Fruit fly (Drosophila melanogaster): ENCODE measurements around the gene CG42750.

Gene CG42750

DNA sequence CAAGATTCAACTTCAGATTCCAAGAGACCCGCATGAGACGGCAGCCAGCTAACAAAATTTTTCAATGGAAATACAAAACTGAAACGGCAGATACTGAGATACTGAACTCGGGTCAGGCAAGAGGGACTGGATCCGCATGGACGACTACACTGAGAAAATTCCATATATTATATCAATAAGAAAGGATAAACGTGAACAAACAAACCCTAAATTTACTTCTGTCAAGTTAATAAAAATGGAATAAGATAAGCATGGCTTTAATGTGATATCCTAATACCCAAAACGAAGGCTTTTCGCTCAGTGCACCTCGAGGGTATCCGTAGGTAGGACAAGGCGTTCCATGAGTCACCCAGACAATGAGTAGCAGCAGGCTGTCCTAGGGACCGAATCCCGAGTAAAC lies 130.3 kb downstream of the CG42750 start:
- TF ChIP-seq CG9609 (GFP tag; optimal IDR thresholded peaks at IDR 0.05): peak; percentile 87
- TF ChIP-seq CG6765 (GFP tag; optimal IDR thresholded peaks at IDR 0.05): peak; percentile 30
- TF ChIP-seq CrebB (tag; optimal IDR thresholded peaks at IDR 0.05): peak; percentile 63
- TF ChIP-seq Gug (GFP tag; IDR thresholded peaks at IDR 0.05): peak; percentile 77
- TF ChIP-seq CG6175 (GFP tag; IDR thresholded peaks at IDR 0.05): peak; percentile 33; the same call in 1 of the 3 replicates
- TF ChIP-seq CG2202 (tag; optimal IDR thresholded peaks at IDR 0.05): peak; percentile 82
- peak; percentile 84 for TF ChIP-seq ken (GFP tag; IDR thresholded peaks at IDR 0.05)
- TF ChIP-seq twi (tag; optimal IDR thresholded peaks at IDR 0.05): peak; percentile 84
- peak; percentile 84 for TF ChIP-seq trem (tag; optimal IDR thresholded peaks at IDR 0.05)
- TF ChIP-seq CG1792 (GFP tag; optimal IDR thresholded peaks at IDR 0.05): peak; percentile 64
- TF ChIP-seq CG6791 (GFP tag; IDR thresholded peaks at IDR 0.05; ENCODE audit: partially characterized antibody): no peak
- peak; percentile 29 for TF ChIP-seq da (GFP tag; optimal IDR thresholded peaks at IDR 0.05)
- peak; percentile 71; the same call in 2 of the 3 replicates for TF ChIP-seq CG2889 (GFP tag; IDR thresholded peaks at IDR 0.05)
- peak; percentile 73 for TF ChIP-seq Neu2 (GFP tag; optimal IDR thresholded peaks at IDR 0.05; ENCODE audit: borderline replicate concordance)
- TF ChIP-seq phol (tag; optimal IDR thresholded peaks at IDR 0.05): peak; percentile 89
- TF ChIP-seq CG5953 (GFP tag; IDR thresholded peaks at IDR 0.05): peak; percentile 51; the same call in 1 of the 2 replicates
- no peak for TF ChIP-seq Lim3 (GFP tag; IDR thresholded peaks at IDR 0.05)
- TF ChIP-seq grn (GFP tag; optimal IDR thresholded peaks at IDR 0.05): peak; percentile 53
- peak; percentile 44 for TF ChIP-seq gro (GFP tag; optimal IDR thresholded peaks at IDR 0.05)
- peak; percentile 77 for TF ChIP-seq HHEX (GFP tag; optimal IDR thresholded peaks at IDR 0.05)
- peak; percentile 76; the same call in 1 of the 3 replicates for TF ChIP-seq so (GFP tag; IDR thresholded peaks at IDR 0.05)
- peak; percentile 77 for TF ChIP-seq sob (GFP tag; IDR thresholded peaks at IDR 0.05)
- peak; percentile 76 for TF ChIP-seq CG3065 (GFP tag; optimal IDR thresholded peaks at IDR 0.05)
- TF ChIP-seq CG32772 (GFP tag; IDR thresholded peaks at IDR 0.05): peak; percentile 69
- TF ChIP-seq bowl (GFP tag; IDR thresholded peaks at IDR 0.05): no peak
- TF ChIP-seq cwo (GFP tag; optimal IDR thresholded peaks at IDR 0.05): no peak
- TF ChIP-seq NC2α (GFP tag; optimal IDR thresholded peaks at IDR 0.05): peak; percentile 84
- peak; percentile 86 to 95 for TF ChIP-seq chif (GFP tag; optimal IDR thresholded peaks at IDR 0.05)
- no peak for TF ChIP-seq hkb (optimal IDR thresholded peaks at IDR 0.05)
- TF ChIP-seq hkb (GFP tag; IDR thresholded peaks at IDR 0.05): peak; percentile 75
- peak; percentile 73 for TF ChIP-seq MTF-1 (GFP tag; optimal IDR thresholded peaks at IDR 0.05; ENCODE audit: borderline replicate concordance)
- no peak for TF ChIP-seq pzg (GFP tag; optimal IDR thresholded peaks at IDR 0.05)
- peak; percentile 91 for TF ChIP-seq NC2β (GFP tag; optimal IDR thresholded peaks at IDR 0.05)
- no peak for TF ChIP-seq tna (GFP tag; IDR thresholded peaks at IDR 0.05; ENCODE audit: partially characterized antibody)
- TF ChIP-seq Jarid2 (GFP tag; optimal IDR thresholded peaks at IDR 0.05): peak; percentile 30
- TF ChIP-seq CG17361 (GFP tag; IDR thresholded peaks at IDR 0.05): peak; percentile 87
- TF ChIP-seq CG16863 (GFP tag; optimal IDR thresholded peaks at IDR 0.05): peak; percentile 83
- TF ChIP-seq CG6689 (GFP tag; IDR thresholded peaks at IDR 0.05): peak; percentile 89
- TF ChIP-seq CG9797 (GFP tag; optimal IDR thresholded peaks at IDR 0.05): peak; percentile 20
- TF ChIP-seq CG15514 (GFP tag; optimal IDR thresholded peaks at IDR 0.05): peak; percentile 52
- TF ChIP-seq NFAT (GFP tag; IDR thresholded peaks at IDR 0.05): peak; percentile 66
- TF ChIP-seq Rx (GFP tag; IDR thresholded peaks at IDR 0.05): peak; percentile 79
- peak; percentile 82 for TF ChIP-seq vfl (GFP tag; optimal IDR thresholded peaks at IDR 0.05)
- TF ChIP-seq ranshi (GFP tag; IDR thresholded peaks at IDR 0.05): peak; percentile 79; the same call in 1 of the 2 replicates
- peak; percentile 35 for TF ChIP-seq Deaf1 (tag; optimal IDR thresholded peaks at IDR 0.05)
- TF ChIP-seq Bdp1 (GFP tag; optimal IDR thresholded peaks at IDR 0.05): peak; percentile 71
- TF ChIP-seq CG31441 (GFP tag; IDR thresholded peaks at IDR 0.05): peak; percentile 86
- peak; percentile 63 for TF ChIP-seq CG1647 (GFP tag; optimal IDR thresholded peaks at IDR 0.05)
- peak; percentile 82 for TF ChIP-seq E2f1 (GFP tag; IDR thresholded peaks at IDR 0.05)
- peak; percentile 76 for TF ChIP-seq Mes4 (GFP tag; optimal IDR thresholded peaks at IDR 0.05)
- peak; percentile 54 for TF ChIP-seq pb (GFP tag; optimal IDR thresholded peaks at IDR 0.05)
- TF ChIP-seq CG8924 (tag; optimal IDR thresholded peaks at IDR 0.05): peak; percentile 92

All from whole organism, embryonic.